Worm (Caenorhabditis elegans) whole organism, L1 larva: Measurements from ENCODE around the gene Y73F8A.12.

Experiments
- egl-13 ChIP-seq: sonication (generic microtip); optimal IDR thresholded peaks from 2 replicates; lab custom pipeline; 2016; ENCODE audit warnings: missing genotype, missing genetic modification reagents, missing genetic modification characterization, missing compliant biosample characterization
- hpl-2 ChIP-seq: fragments of 150-350 bp; optimal IDR thresholded peaks from 2 replicates; lab custom pipeline; 2014; ENCODE audit warnings: missing biosample characterization, missing genetic modification reagents, missing genetic modification characterization
- lir-3 ChIP-seq: sonication (generic microtip); optimal IDR thresholded peaks from 2 replicates; lab custom pipeline; 2016; ENCODE audit warnings: mild to moderate bottlenecking, missing genetic modification characterization, moderate library complexity, missing compliant biosample characterization; ENCODE audit not compliant: poor library complexity
- nhr-19 ChIP-seq: fragments of 200-800 bp; sonication (Bioruptor generic); conservative IDR thresholded peaks from 2 replicates; pipeline ENCODE4 v1.3.6; 2022; ENCODE audit warnings: missing genetic modification characterization, missing compliant biosample characterization
- rnt-1 ChIP-seq: sonication (generic microtip); optimal IDR thresholded peaks from 2 replicates; lab custom pipeline; 2016; ENCODE audit warnings: mild to moderate bottlenecking, missing genetic modification characterization, moderate library complexity, missing compliant biosample characterization
- sup-37 ChIP-seq: fragments of 200-800 bp; sonication (Bioruptor generic); optimal IDR thresholded peaks from 2 replicates; lab custom pipeline; 2018; ENCODE audit warnings: mild to moderate bottlenecking, missing genetic modification characterization, missing compliant biosample characterization

DNA sequence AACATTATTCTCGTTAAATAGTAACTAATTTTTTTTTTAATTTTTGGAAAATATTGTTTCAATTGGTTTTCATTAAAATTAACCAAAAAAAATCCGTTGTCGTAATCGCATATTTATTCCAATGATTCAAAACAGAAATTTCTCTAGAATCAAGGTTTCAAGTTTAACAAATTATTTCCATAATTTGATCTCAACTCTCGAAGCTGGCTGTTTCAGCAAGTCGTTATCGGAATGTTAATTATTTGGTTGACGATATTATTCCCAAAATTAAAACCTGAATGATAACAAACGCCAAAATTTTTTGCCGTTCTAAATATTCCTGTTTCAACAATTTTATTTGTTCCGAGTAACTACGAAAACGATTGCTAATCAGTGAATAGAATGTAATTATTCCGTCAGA, 11.4 kb downstream of the Y73F8A.12 start:
- TF ChIP-seq hpl-2 (GFP tag; lab: Kevin White, UChicago) (no peak), nhr-19 (no peak), rnt-1 (tag; lab: Kevin White, UChicago) (no peak), sup-37 (GFP tag; lab: Kevin White, UChicago) (no peak), lir-3 (tag; lab: Kevin White, UChicago) (no peak), egl-13 (tag; lab: Kevin White, UChicago) (no peak)
